Fruit fly (Drosophila melanogaster) S2 (cell line): Measurements from ENCODE around the gene SkpD.

ENCODE experiments used
- CG8478 ChIP-seq: fragments of >200 bp; optimal IDR thresholded peaks from 2 replicates; lab custom pipeline; 2018
- CTCF ChIP-seq, 2 experiments: fragments of >200 bp; optimal IDR thresholded peaks; 2 replicates each; lab custom pipeline; 2018

- TF ChIP-seq CTCF (optimal IDR thresholded peaks at IDR 0.05; lab: Kevin White, UChicago) (no peak), CG8478 (no peak)
Measured at dm6 chrX:19815772-19816171, 3.2 kb downstream of the SkpD start, which contains the start of gene SkpC.
